Worm (Caenorhabditis elegans) whole organism, L4 larva: Measurements from ENCODE around the gene F09C12.2.

Source experiments
- Y48G9A.11 ChIP-seq: fragments of 200-800 bp; sonication (Bioruptor generic); IDR thresholded peaks from 2 replicates; pipeline ENCODE4 v1.3.6; 2022; ENCODE audit warnings: missing genetic modification reagents, missing genetic modification characterization, missing compliant biosample characterization
- egl-27 ChIP-seq: sonication (generic microtip); optimal IDR thresholded peaks from 3 replicates; lab custom pipeline; 2017; ENCODE audit warnings: missing biosample characterization, missing genetic modification reagents, missing genetic modification characterization
- fos-1 ChIP-seq: fragments of 150-350 bp; optimal IDR thresholded peaks from 2 replicates; lab custom pipeline; 2014; ENCODE audit warnings: missing biosample characterization, missing genetic modification characterization
- lin-15B ChIP-seq: fragments of 150-350 bp; sonication (generic microtip); optimal IDR thresholded peaks from 3 replicates; lab custom pipeline; 2014; ENCODE audit warnings: missing biosample characterization, missing genetic modification characterization
- unc-62 ChIP-seq, 3 experiments: fragments of 150-350 bp in 1 of 3; sonication (generic microtip); optimal IDR thresholded peaks in 2 of 3; peaks in 1 of 3; 1 replicate in 1 of 3; 2 replicates in 2 of 3; lab custom pipeline; 2014 to 2017; ENCODE audit warnings: missing biosample characterization in 3 of 3, missing genetic modification characterization in 3 of 3, missing genetic modification reagents in 3 of 3, missing genotype in 1 of 3

DNA sequence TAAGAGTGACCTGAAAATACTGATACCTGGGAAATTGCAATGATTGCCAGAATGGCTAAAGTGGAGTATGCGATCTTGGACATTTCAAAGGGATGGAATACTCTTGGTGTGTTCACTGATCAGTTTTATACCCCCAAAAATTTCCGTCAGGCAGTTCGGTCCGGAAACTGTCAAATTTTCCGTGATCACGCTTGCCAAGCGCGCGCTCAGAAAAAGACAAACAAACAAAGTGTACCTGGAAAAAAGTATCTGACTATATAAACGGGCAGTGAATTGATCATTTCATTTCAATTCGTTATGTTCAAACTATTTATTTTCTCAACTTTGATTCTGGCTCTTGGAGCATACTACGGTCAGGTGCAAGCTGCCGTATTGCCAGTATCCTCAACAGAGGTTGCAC lies 8.1 kb upstream of the F09C12.2 start, which contains the start of the genes idpb-3 and idpb-1:
- TF ChIP-seq egl-27 (no peak), lin-15B (no peak), fos-1 (tag; lab: Kevin White, UChicago) (no peak), Y48G9A.11 (GFP tag; lab: Robert Waterston, UW) (no peak), unc-62 (GFP tag; optimal IDR thresholded peaks at IDR 0.05 in 1 of 2; lab: Kevin White, UChicago) (no peak), unc-62 (tag; optimal IDR thresholded peaks at IDR 0.05; lab: Kevin White, UChicago) (no peak)
